Worm (Caenorhabditis elegans) whole organism, young adult: ENCODE measurements around the gene Y15E3A.5.
A peak's percentile ranks its signal among the peaks of the same experiment; 100 is the strongest.

Experiments used
- B0035.1 ChIP-seq: sonication (generic microtip); optimal IDR thresholded peaks from 2 replicates; lab custom pipeline; 2016; ENCODE audit warnings: missing genetic modification characterization, mild to moderate bottlenecking, missing compliant biosample characterization, missing genotype, missing genetic modification reagents
- D2030.7 ChIP-seq: fragments of 200-800 bp; sonication (Bioruptor generic); IDR thresholded peaks from 2 replicates; pipeline ENCODE4 v1.3.6; 2022; ENCODE audit warnings: missing genetic modification reagents, missing genetic modification characterization, missing compliant biosample characterization
- F37B4.10 ChIP-seq: fragments of 200-800 bp; sonication (Bioruptor generic); IDR thresholded peaks from 2 replicates; pipeline ENCODE4 v1.3.6; 2022; ENCODE audit warnings: missing genetic modification characterization, missing compliant biosample characterization
- F52B5.7 ChIP-seq: sonication (generic microtip); optimal IDR thresholded peaks from 2 replicates; lab custom pipeline; 2016; ENCODE audit warnings: mild to moderate bottlenecking, missing genetic modification characterization, missing compliant biosample characterization
- K11D2.4 ChIP-seq: fragments of 200-800 bp; sonication (Bioruptor generic); IDR thresholded peaks from 2 replicates; pipeline ENCODE4 v1.3.6; 2022; ENCODE audit warnings: missing genetic modification reagents, missing genetic modification characterization, missing compliant biosample characterization
- K12H6.12 ChIP-seq: fragments of 200-800 bp; sonication (Bioruptor generic); optimal IDR thresholded peaks from 2 replicates; lab custom pipeline; 2018; ENCODE audit warnings: mild to moderate bottlenecking, missing genetic modification characterization, missing compliant biosample characterization
- T26A5.8 ChIP-seq: sonication (generic microtip); optimal IDR thresholded peaks from 2 replicates; lab custom pipeline; 2016; ENCODE audit warnings: missing genetic modification characterization, missing compliant biosample characterization
- Y56A3A.18 ChIP-seq: fragments of 200-800 bp; sonication (Bioruptor generic); IDR thresholded peaks from 2 replicates; pipeline ENCODE4 v1.3.6; 2022; ENCODE audit warnings: missing genetic modification reagents, missing genetic modification characterization, missing compliant biosample characterization
- Y79H2A.3 ChIP-seq: fragments of 200-800 bp; sonication (Bioruptor generic); conservative IDR thresholded peaks from 2 replicates; pipeline ENCODE4 v1.3.6; 2022; ENCODE audit warnings: missing genetic modification reagents, missing genetic modification characterization, missing compliant biosample characterization
- ZK185.1 ChIP-seq: sonication (generic microtip); optimal IDR thresholded peaks from 2 replicates; lab custom pipeline; 2016; ENCODE audit warnings: mild to moderate bottlenecking, missing genetic modification characterization, missing compliant biosample characterization; ENCODE audit not compliant: poor library complexity, severe bottlenecking
- aptf-2 ChIP-seq: fragments of 200-800 bp; sonication (Bioruptor generic); conservative IDR thresholded peaks from 2 replicates; pipeline ENCODE4 v1.3.6; 2022; ENCODE audit warnings: missing genetic modification reagents, missing genetic modification characterization, missing compliant biosample characterization
- attf-6 ChIP-seq: fragments of 200-800 bp; sonication (Bioruptor generic); IDR thresholded peaks from 2 replicates; pipeline ENCODE4 v1.3.6; 2022; ENCODE audit warnings: missing genetic modification reagents, missing genetic modification characterization, missing compliant biosample characterization
- bed-2 ChIP-seq: fragments of 200-800 bp; sonication (Bioruptor generic); IDR thresholded peaks from 2 replicates; pipeline ENCODE4 v1.3.6; 2022; ENCODE audit warnings: missing genetic modification reagents, missing genetic modification characterization, missing compliant biosample characterization
- cebp-2 ChIP-seq: fragments of 200-800 bp; sonication (Bioruptor generic); IDR thresholded peaks from 2 replicates; pipeline ENCODE4 v1.3.6; 2022; ENCODE audit warnings: missing genetic modification characterization, missing compliant biosample characterization
- ceh-100 ChIP-seq: fragments of 200-800 bp; sonication (Bioruptor generic); IDR thresholded peaks from 2 replicates; pipeline ENCODE4 v1.3.6; 2022; ENCODE audit warnings: missing genetic modification reagents, missing genetic modification characterization, missing compliant biosample characterization
- ceh-27 ChIP-seq: fragments of 200-800 bp; sonication (Bioruptor generic); optimal IDR thresholded peaks from 2 replicates; lab custom pipeline; 2018; ENCODE audit warnings: mild to moderate bottlenecking, missing genetic modification characterization, moderate library complexity, missing compliant biosample characterization
- ceh-58 ChIP-seq: fragments of 200-800 bp; sonication (Bioruptor generic); IDR thresholded peaks from 2 replicates; pipeline ENCODE4 v1.3.6; 2022; ENCODE audit warnings: missing genetic modification characterization, missing compliant biosample characterization
- ceh-91 ChIP-seq: fragments of 200-800 bp; sonication (Bioruptor generic); IDR thresholded peaks from 2 replicates; pipeline ENCODE4 v1.3.6; 2022; ENCODE audit warnings: missing genetic modification reagents, missing genetic modification characterization, missing compliant biosample characterization
- chd-7 ChIP-seq: sonication (generic microtip); optimal IDR thresholded peaks from 2 replicates; lab custom pipeline; 2016; ENCODE audit warnings: mild to moderate bottlenecking, missing genetic modification characterization, moderate library complexity, missing compliant biosample characterization
- die-1 ChIP-seq: sonication (generic microtip); optimal IDR thresholded peaks from 2 replicates; lab custom pipeline; 2016; ENCODE audit warnings: missing genotype, mild to moderate bottlenecking, missing genetic modification characterization, missing compliant biosample characterization
- dox-1 ChIP-seq: fragments of 200-800 bp; sonication (Bioruptor generic); IDR thresholded peaks from 2 replicates; pipeline ENCODE4 v1.3.6; 2022; ENCODE audit warnings: missing genetic modification reagents, missing genetic modification characterization, missing compliant biosample characterization
- egrh-3 ChIP-seq: fragments of 200-800 bp; sonication (Bioruptor generic); IDR thresholded peaks from 2 replicates; pipeline ENCODE4 v1.3.6; 2022; ENCODE audit warnings: missing genetic modification reagents, missing genetic modification characterization, missing compliant biosample characterization
- gei-17 ChIP-seq: fragments of 200-800 bp; sonication (Bioruptor generic); optimal IDR thresholded peaks from 2 replicates; lab custom pipeline; 2018; ENCODE audit warnings: mild to moderate bottlenecking, missing genetic modification characterization, missing compliant biosample characterization
- hmg-20 ChIP-seq: fragments of 200-800 bp; sonication (Bioruptor generic); IDR thresholded peaks from 2 replicates; pipeline ENCODE4 v1.3.6; 2022; ENCODE audit warnings: missing genetic modification reagents, missing genetic modification characterization, missing compliant biosample characterization
- lir-1 ChIP-seq: fragments of 200-800 bp; sonication (Bioruptor generic); conservative IDR thresholded peaks from 2 replicates; pipeline ENCODE4 v1.3.6; 2022; ENCODE audit warnings: missing genetic modification reagents, missing genetic modification characterization, missing compliant biosample characterization
- mcd-1 ChIP-seq: fragments of 200-800 bp; sonication (Bioruptor generic); IDR thresholded peaks from 2 replicates; pipeline ENCODE4 v1.3.6; 2022; ENCODE audit warnings: missing genetic modification reagents, missing genetic modification characterization, missing compliant biosample characterization
- nhr-90 ChIP-seq: sonication (generic microtip); optimal IDR thresholded peaks from 2 replicates; lab custom pipeline; 2016; ENCODE audit warnings: missing genotype, mild to moderate bottlenecking, missing genetic modification characterization, missing compliant biosample characterization
- rpc-1 ChIP-seq, 2 experiments: fragments of 150-350 bp in 1 of 2; sonication (generic microtip) in 1 of 2; optimal IDR thresholded peaks; 2 replicates each; lab custom pipeline; 2014 to 2018; ENCODE audit warnings: missing biosample characterization in 1 of 2, missing genetic modification characterization in 1 of 2, missing genetic modification reagents in 1 of 2, missing genotype in 1 of 2
- tlf-1 ChIP-seq: fragments of 200-800 bp; sonication (Bioruptor generic); optimal IDR thresholded peaks from 2 replicates; lab custom pipeline; 2018; ENCODE audit warnings: mild to moderate bottlenecking, missing genetic modification characterization, missing compliant biosample characterization
- xnd-1 ChIP-seq: sonication (generic microtip); optimal IDR thresholded peaks from 2 replicates; lab custom pipeline; 2016; ENCODE audit warnings: missing genotype, missing genetic modification reagents, missing genetic modification characterization, missing compliant biosample characterization
- zfh-2 ChIP-seq: fragments of 200-800 bp; sonication (Bioruptor generic); conservative IDR thresholded peaks from 2 replicates; pipeline ENCODE4 v1.3.6; 2022; ENCODE audit warnings: missing genetic modification reagents, missing genetic modification characterization, missing compliant biosample characterization
- zim-3 ChIP-seq: sonication (generic microtip); optimal IDR thresholded peaks from 2 replicates; lab custom pipeline; 2017; ENCODE audit warnings: mild to moderate bottlenecking, missing genetic modification characterization, moderate library complexity, missing compliant biosample characterization

The Y15E3A.5 gene

ce11 chrX:15308685-15309084 lies 31.7 kb upstream of the Y15E3A.5 start:
- TF ChIP-seq rpc-1 (optimal IDR thresholded peaks at IDR 0.05; lab: Kevin White, UChicago), result no peak
- TF ChIP-seq rpc-1 (tag; optimal IDR thresholded peaks at IDR 0.05; lab: Kevin White, UChicago), result no peak
- TF ChIP-seq lir-1 (GFP tag; lab: Robert Waterston, UW), result no peak
- no peak for TF ChIP-seq gei-17 (GFP tag; lab: Kevin White, UChicago)
- TF ChIP-seq D2030.7 (GFP tag; lab: Robert Waterston, UW), result no peak
- TF ChIP-seq zfh-2 (GFP tag; lab: Robert Waterston, UW), result peak; percentile 52; the same call in 1 of the 2 replicates

- no peak for TF ChIP-seq attf-6
Observed at ce11 chrX:15309138-15309537, 31.2 kb upstream of the Y15E3A.5 start, which contains the start of gene nhr-91. TSS of gene nhr-91 (plus strand) at chrX:15309369.

ce11 chrX:15310330-15310776 lies 30.0 kb upstream of the Y15E3A.5 start:
- TF ChIP-seq xnd-1 (no peak), Y56A3A.18 (GFP tag; lab: Robert Waterston, UW) (no peak), tlf-1 (no peak), zfh-2 (GFP tag; lab: Robert Waterston, UW) (peak; percentile 97), dox-1 (GFP tag; lab: Robert Waterston, UW) (0 out of 2 replicates have a peak, but pooled peaks have one; percentile 17), chd-7 (tag; lab: Kevin White, UChicago) (peak; percentile 34), egrh-3 (GFP tag; lab: Robert Waterston, UW) (peak; percentile 84; the same call in 1 of the 2 replicates), mcd-1 (GFP tag; lab: Robert Waterston, UW) (0 out of 2 replicates have a peak, but pooled peaks have one; percentile 15), hmg-20 (GFP tag; lab: Robert Waterston, UW) (peak; percentile 8; the same call in 1 of the 2 replicates)

ce11 chrX:15310986-15311385 lies 29.4 kb upstream of the Y15E3A.5 start:
- TF ChIP-seq B0035.1 (tag; lab: Kevin White, UChicago) (no peak), hmg-20 (GFP tag; lab: Robert Waterston, UW) (no peak), zim-3 (tag; lab: Kevin White, UChicago) (no peak), ceh-91 (GFP tag; lab: Robert Waterston, UW) (no peak), bed-2 (GFP tag; lab: Robert Waterston, UW) (no peak), Y79H2A.3 (GFP tag; lab: Robert Waterston, UW) (no peak), F52B5.7 (tag; lab: Kevin White, UChicago) (no peak), cebp-2 (no peak), K12H6.12 (tag; lab: Kevin White, UChicago) (no peak), ceh-27 (GFP tag; lab: Kevin White, UChicago) (no peak), K11D2.4 (GFP tag; lab: Robert Waterston, UW) (no peak), nhr-90 (tag; lab: Kevin White, UChicago) (no peak), F37B4.10 (GFP tag; lab: Robert Waterston, UW) (no peak), aptf-2 (GFP tag; lab: Robert Waterston, UW) (no peak), ceh-58 (GFP tag; lab: Robert Waterston, UW) (no peak), T26A5.8 (tag; lab: Kevin White, UChicago) (no peak), ceh-100 (no peak), D2030.7 (GFP tag; lab: Robert Waterston, UW) (no peak), ZK185.1 (tag; lab: Kevin White, UChicago) (no peak), die-1 (tag; lab: Kevin White, UChicago) (no peak)
- TF ChIP-seq, all 124 proteins: peak for 0
